Fruit fly (Drosophila melanogaster): ENCODE measurements around the gene hdm.
A peak's percentile ranks its signal among the peaks of the same experiment; 100 is the strongest.

The hdm gene

dm6 chrX:7946858-7947313 lies 27.0 kb upstream of the hdm start, which contains the start of gene orion (continued):
- TF ChIP-seq Dll (GFP tag; IDR thresholded peaks at IDR 0.05; ENCODE audit: partially characterized antibody) = peak; percentile 87
- peak; percentile 42 for TF ChIP-seq CG2116 (GFP tag; optimal IDR thresholded peaks at IDR 0.05)
- peak; percentile 71 for TF ChIP-seq vnd (GFP tag; IDR thresholded peaks at IDR 0.05; ENCODE audit: partially characterized antibody)
- peak in 1 of 2 experiments; percentile 68 for TF ChIP-seq bsh (GFP tag; optimal IDR thresholded peaks at IDR 0.05)
- TF ChIP-seq inv (GFP tag; IDR thresholded peaks at IDR 0.05; ENCODE audit: partially characterized antibody) = peak; percentile 54
- TF ChIP-seq Fer1 (GFP tag; optimal IDR thresholded peaks at IDR 0.05) = peak; percentile 58
- peak; percentile 58 for TF ChIP-seq CG9932 (GFP tag; IDR thresholded peaks at IDR 0.05)
- peak; percentile 26 to 52 for TF ChIP-seq Trl (optimal IDR thresholded peaks at IDR 0.05)
- no peak for TF ChIP-seq Trl (GFP tag; optimal IDR thresholded peaks at IDR 0.05)
- TF ChIP-seq Lpt (GFP tag; optimal IDR thresholded peaks at IDR 0.05) = no peak
- TF ChIP-seq B-H2 (GFP tag; optimal IDR thresholded peaks at IDR 0.05) = peak; percentile 3
- TF ChIP-seq NFAT (GFP tag; IDR thresholded peaks at IDR 0.05) = no peak
- TF ChIP-seq schlank (tag; optimal IDR thresholded peaks at IDR 0.05) = no peak
- no peak for TF ChIP-seq CG17359 (tag; optimal IDR thresholded peaks at IDR 0.05)
- TF ChIP-seq ranshi (GFP tag; IDR thresholded peaks at IDR 0.05) = peak; percentile 48; the same call in 1 of the 2 replicates
- peak; percentile 28 for TF ChIP-seq CG2120 (GFP tag; optimal IDR thresholded peaks at IDR 0.05)
- peak; percentile 32 for TF ChIP-seq pzg (GFP tag; optimal IDR thresholded peaks at IDR 0.05)
- TF ChIP-seq CG7372 (GFP tag; IDR thresholded peaks at IDR 0.05) = peak; percentile 17; the same call in 1 of the 2 replicates
- TF ChIP-seq HLH54F (GFP tag; optimal IDR thresholded peaks at IDR 0.05) = no peak
- TF ChIP-seq Hand (GFP tag; optimal IDR thresholded peaks at IDR 0.05) = no peak
- peak; percentile 52 for TF ChIP-seq kni (GFP tag; optimal IDR thresholded peaks at IDR 0.05)
- TF ChIP-seq CG13775 (GFP tag; optimal IDR thresholded peaks at IDR 0.05) = peak; percentile 11
- TF ChIP-seq tna (GFP tag; IDR thresholded peaks at IDR 0.05; ENCODE audit: partially characterized antibody) = peak; percentile 75
- TF ChIP-seq D (optimal IDR thresholded peaks at IDR 0.05) = no peak
- peak; percentile 9 for TF ChIP-seq D (GFP tag; optimal IDR thresholded peaks at IDR 0.05)
- peak; percentile 19 for TF ChIP-seq CG12391 (tag; optimal IDR thresholded peaks at IDR 0.05)
- TF ChIP-seq CG34376 (GFP tag; optimal IDR thresholded peaks at IDR 0.05) = peak; percentile 60
- TF ChIP-seq CG3847 (GFP tag; IDR thresholded peaks at IDR 0.05) = peak; percentile 32; the same call in 1 of the 2 replicates
- peak; percentile 19 for TF ChIP-seq CG18262 (tag; optimal IDR thresholded peaks at IDR 0.05)
- no peak for TF ChIP-seq CG33213 (GFP tag; optimal IDR thresholded peaks at IDR 0.05)
- TF ChIP-seq Doc3 (GFP tag; IDR thresholded peaks at IDR 0.05; ENCODE audit: partially characterized antibody) = peak; percentile 78
- peak; percentile 8 for TF ChIP-seq Xbp1 (GFP tag; optimal IDR thresholded peaks at IDR 0.05)
- no peak for TF ChIP-seq ab (GFP tag; optimal IDR thresholded peaks at IDR 0.05)
- TF ChIP-seq CG7963 (GFP tag; IDR thresholded peaks at IDR 0.05; ENCODE audit: partially characterized antibody) = peak; percentile 56; the same call in 2 of the 3 replicates
- peak; percentile 95 for TF ChIP-seq crol (GFP tag; IDR thresholded peaks at IDR 0.05)
- TF ChIP-seq CG2129 (GFP tag; IDR thresholded peaks at IDR 0.05; ENCODE audit: partially characterized antibody) = peak; percentile 56; the same call in 1 of the 2 replicates
- peak; percentile 42 for TF ChIP-seq lilli (GFP tag; optimal IDR thresholded peaks at IDR 0.05)
- TF ChIP-seq CG10267 (tag; optimal IDR thresholded peaks at IDR 0.05) = peak; percentile 21
- no peak for TF ChIP-seq Mrtf (GFP tag; IDR thresholded peaks at IDR 0.05)
- 0 out of 3 replicates have a peak, but pooled peaks have one; percentile 34 for TF ChIP-seq otp (GFP tag; IDR thresholded peaks at IDR 0.05)
- peak; percentile 59 for TF ChIP-seq nerfin-2 (GFP tag; IDR thresholded peaks at IDR 0.05; ENCODE audit: partially characterized antibody)
- peak in 1 of 2 experiments; percentile 7 for TF ChIP-seq crp (GFP tag; optimal IDR thresholded peaks at IDR 0.05)
- peak; percentile 55; the same call in 1 of the 3 replicates for TF ChIP-seq zen2 (GFP tag; IDR thresholded peaks at IDR 0.05; ENCODE audit: partially characterized antibody)
- peak; percentile 17 for TF ChIP-seq psq (GFP tag; optimal IDR thresholded peaks at IDR 0.05)
- TF ChIP-seq CG8924 (tag; optimal IDR thresholded peaks at IDR 0.05) = peak; percentile 41
- peak; percentile 79 for TF ChIP-seq Drgx (GFP tag; IDR thresholded peaks at IDR 0.05)
- TF ChIP-seq CG15514 (GFP tag; optimal IDR thresholded peaks at IDR 0.05) = peak; percentile 55
- TF ChIP-seq CG2712 (tag; optimal IDR thresholded peaks at IDR 0.05) = peak; percentile 26
- TF ChIP-seq CG10543 (GFP tag; optimal IDR thresholded peaks at IDR 0.05) = peak; percentile 66
